Worm (Caenorhabditis elegans) whole organism, late embryonic: ENCODE measurements around the gene ift-81.

Experiments used
- ceh-18 ChIP-seq: sonication (generic microtip); optimal IDR thresholded peaks from 2 replicates; lab custom pipeline; 2016; ENCODE audit warnings: missing genetic modification characterization, missing compliant biosample characterization
- ceh-34 ChIP-seq: sonication (generic microtip); optimal IDR thresholded peaks from 2 replicates; lab custom pipeline; 2016; ENCODE audit warnings: mild to moderate bottlenecking, missing genetic modification characterization, missing compliant biosample characterization
- ceh-9 ChIP-seq: sonication (generic microtip); optimal IDR thresholded peaks from 2 replicates; lab custom pipeline; 2016; ENCODE audit warnings: mild to moderate bottlenecking, missing genetic modification characterization, inconsistent platforms, missing compliant biosample characterization
- dve-1 ChIP-seq: sonication (generic microtip); optimal IDR thresholded peaks from 2 replicates; lab custom pipeline; 2017; ENCODE audit warnings: antibody characterized with exemption, mild to moderate bottlenecking, missing genetic modification characterization, missing compliant biosample characterization
- fax-1 ChIP-seq: sonication (generic microtip); optimal IDR thresholded peaks from 2 replicates; lab custom pipeline; 2016; ENCODE audit warnings: missing genotype, missing genetic modification characterization, missing compliant biosample characterization
- lin-11 ChIP-seq: fragments of 200-800 bp; sonication (Bioruptor generic); optimal IDR thresholded peaks from 2 replicates; lab custom pipeline; 2018; ENCODE audit warnings: mild to moderate bottlenecking, missing genetic modification characterization, missing compliant biosample characterization
- npax-4 ChIP-seq: sonication (generic microtip); optimal IDR thresholded peaks from 2 replicates; lab custom pipeline; 2016; ENCODE audit warnings: missing genetic modification characterization, missing compliant biosample characterization
- pat-9 ChIP-seq: fragments of 200-800 bp; sonication (Bioruptor generic); optimal IDR thresholded peaks from 2 replicates; lab custom pipeline; 2018; ENCODE audit warnings: mild to moderate bottlenecking, missing genetic modification characterization, moderate library complexity, missing compliant biosample characterization
- sox-4 ChIP-seq: sonication (generic microtip); optimal IDR thresholded peaks from 2 replicates; lab custom pipeline; 2017; ENCODE audit warnings: mild to moderate bottlenecking, missing genetic modification characterization, inconsistent platforms, missing compliant biosample characterization
- unc-3 ChIP-seq, 2 experiments: fragments of 200-800 bp in 1 of 2; sonication (Bioruptor generic) in 1 of 2; sonication (generic microtip) in 1 of 2; conservative IDR thresholded peaks in 1 of 2; optimal IDR thresholded peaks in 1 of 2; 2 replicates each; pipeline versions ENCODE4 v1.3.6 to Lab custom; 2016 to 2022; ENCODE audit warnings: missing compliant biosample characterization in 2 of 2, missing genetic modification characterization in 2 of 2, missing genetic modification reagents in 1 of 2

ce11 chrX:5265356-5265755 is 33.0 kb upstream of the ift-81 start:
- TF ChIP-seq unc-3 (GFP tag; conservative IDR thresholded peaks at IDR 0.05; lab: Robert Waterston, UW) (no peak), unc-3 (tag; optimal IDR thresholded peaks at IDR 0.05; lab: Kevin White, UChicago) (no peak), ceh-9 (tag; lab: Kevin White, UChicago) (no peak), dve-1 (tag; lab: Kevin White, UChicago) (no peak), fax-1 (no peak), ceh-34 (tag; lab: Kevin White, UChicago) (no peak), sox-4 (tag; lab: Kevin White, UChicago) (no peak), pat-9 (tag; lab: Kevin White, UChicago) (no peak), npax-4 (no peak), lin-11 (no peak), ceh-18 (tag; lab: Kevin White, UChicago) (no peak)
